Worm (Caenorhabditis elegans) whole organism, L3 larva: ENCODE data around the gene cct-6.
A peak's percentile ranks its signal among the peaks of the same experiment; 100 is the strongest.

Experiments
- R02D3.7 ChIP-seq: fragments of 150-350 bp; optimal IDR thresholded peaks from 2 replicates; lab custom pipeline; 2014; ENCODE audit warnings: missing biosample characterization, missing genetic modification characterization
- ama-1 ChIP-seq: fragments of 150-350 bp; optimal IDR thresholded peaks from 2 replicates; lab custom pipeline; 2018
- ceh-82 ChIP-seq: fragments of 150-350 bp; optimal IDR thresholded peaks from 2 replicates; lab custom pipeline; 2014; ENCODE audit warnings: missing biosample characterization, missing genetic modification characterization
- egl-5 ChIP-seq: fragments of 150-350 bp; optimal IDR thresholded peaks from 2 replicates; lab custom pipeline; 2017; ENCODE audit warnings: missing biosample characterization, missing genetic modification reagents, missing genetic modification characterization, inconsistent platforms
- elt-1 ChIP-seq: fragments of 150-350 bp; optimal IDR thresholded peaks from 2 replicates; lab custom pipeline; 2014; ENCODE audit warnings: missing biosample characterization, missing genetic modification characterization
- elt-3 ChIP-seq, 3 experiments: fragments of 150-350 bp in 1 of 3; sonication (generic microtip) in 2 of 3; optimal IDR thresholded peaks; 2 replicates in 2 of 3; 4 replicates in 1 of 3; lab custom pipeline; 2014 to 2017; ENCODE audit warnings: missing biosample characterization in 3 of 3, missing genetic modification characterization in 3 of 3
- hmg-11 ChIP-seq: sonication (generic microtip); optimal IDR thresholded peaks from 2 replicates; lab custom pipeline; 2016; ENCODE audit warnings: missing genetic modification characterization, missing compliant biosample characterization
- jun-1 ChIP-seq: fragments of 150-350 bp; optimal IDR thresholded peaks from 2 replicates; lab custom pipeline; 2014; ENCODE audit warnings: missing biosample characterization, missing genetic modification reagents, missing genetic modification characterization
- nhr-67 ChIP-seq: fragments of 150-350 bp; optimal IDR thresholded peaks from 2 replicates; lab custom pipeline; 2014; ENCODE audit warnings: missing biosample characterization, missing genetic modification characterization
- nhr-76 ChIP-seq: fragments of 150-350 bp; sonication (generic microtip); optimal IDR thresholded peaks from 5 replicates; lab custom pipeline; 2014; ENCODE audit warnings: missing biosample characterization, missing genetic modification characterization
- nhr-77 ChIP-seq: fragments of 150-350 bp; optimal IDR thresholded peaks from 2 replicates; lab custom pipeline; 2014; ENCODE audit warnings: missing biosample characterization, missing genetic modification characterization
- skn-1 ChIP-seq: fragments of 150-350 bp; optimal IDR thresholded peaks from 2 replicates; lab custom pipeline; 2014; ENCODE audit warnings: missing biosample characterization, missing genetic modification characterization
- ztf-4 ChIP-seq: fragments of 150-350 bp; optimal IDR thresholded peaks from 2 replicates; lab custom pipeline; 2014; ENCODE audit warnings: missing biosample characterization, missing genetic modification characterization

DNA sequence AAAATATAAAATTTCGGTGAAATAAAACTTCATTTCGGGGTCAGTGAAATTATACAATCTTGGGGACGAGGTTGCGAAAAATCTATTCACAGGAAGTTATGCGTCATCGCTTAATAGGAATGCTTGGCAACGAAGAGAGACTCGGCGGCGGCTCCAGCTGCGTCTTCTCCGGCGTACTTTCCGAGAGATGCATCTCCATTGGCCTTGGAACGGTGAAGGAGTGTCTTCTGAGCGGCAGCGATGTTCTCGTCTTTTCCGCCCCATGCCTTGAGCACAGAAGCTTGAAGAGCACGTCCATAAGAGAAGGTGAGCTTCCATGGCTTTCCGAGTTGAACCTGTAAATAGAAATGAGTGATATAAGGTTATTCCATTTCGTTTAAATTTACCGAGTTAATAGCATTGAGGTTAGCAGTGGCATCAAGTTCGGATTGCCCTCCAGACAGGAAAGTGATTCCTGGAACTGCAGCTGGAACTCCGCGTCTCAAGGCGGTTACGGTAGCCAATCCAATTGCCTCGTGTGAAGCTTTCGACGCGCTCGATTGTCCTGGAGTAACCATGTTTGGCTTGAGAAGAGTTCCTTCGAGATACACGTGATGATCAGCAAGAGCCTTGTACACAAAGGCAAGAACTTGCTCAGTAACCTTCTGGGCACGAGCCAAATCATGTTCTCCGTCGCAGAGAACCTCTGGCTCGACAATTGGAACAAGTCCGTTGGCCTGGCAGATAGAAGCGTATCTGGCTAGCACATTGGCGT, 19.4 kb upstream of the cct-6 start:
- TF ChIP-seq nhr-77 (tag; lab: Kevin White, UChicago) (no peak), hmg-11 (tag; lab: Kevin White, UChicago) (no peak), egl-5 (no peak), ztf-4 (tag; lab: Kevin White, UChicago) (no peak), elt-3 (tag; optimal IDR thresholded peaks at IDR 0.05; lab: Kevin White, UChicago) (no peak), jun-1 (no peak), ama-1 (lab: Kevin White, UChicago) (peak; percentile 48), R02D3.7 (tag; lab: Kevin White, UChicago) (no peak), nhr-67 (no peak), ceh-82 (no peak), skn-1 (tag; lab: Kevin White, UChicago) (no peak), nhr-76 (tag; lab: Kevin White, UChicago) (no peak), elt-1 (tag; lab: Kevin White, UChicago) (no peak)
